Fruit fly (Drosophila melanogaster) whole organism, embryonic: ENCODE data around the gene pkaap.

ENCODE experiments used
- Ada2b ChIP-seq: fragments of 200-800 bp; sonication (Bioruptor generic); IDR thresholded peaks from 2 replicates; pipeline ENCODE4 v1.3.6; 2022; ENCODE audit warnings: missing biosample characterization, missing genetic modification characterization
- B-H2 ChIP-seq: fragments of 200-800 bp; sonication (Bioruptor generic); optimal IDR thresholded peaks from 2 replicates; lab custom pipeline; 2018; ENCODE audit warnings: missing biosample characterization, mild to moderate bottlenecking, missing genetic modification characterization
- BEAF-32 ChIP-seq: fragments of 200-800 bp; sonication (Bioruptor generic); optimal IDR thresholded peaks from 3 replicates; lab custom pipeline; 2017; ENCODE audit warnings: missing biosample characterization, missing genetic modification characterization, mild to moderate bottlenecking, moderate library complexity, missing genetic modification reagents
- BtbVII ChIP-seq: fragments of 200-800 bp; sonication (Bioruptor generic); optimal IDR thresholded peaks from 3 replicates; lab custom pipeline; 2017; ENCODE audit warnings: missing biosample characterization, mild to moderate bottlenecking, missing genetic modification characterization
- CG10147 ChIP-seq: fragments of 200-800 bp; sonication (Bioruptor generic); optimal IDR thresholded peaks from 2 replicates; lab custom pipeline; 2019; ENCODE audit warnings: missing biosample characterization, mild to moderate bottlenecking, missing genetic modification characterization, moderate library complexity
- CG10321 ChIP-seq: fragments of 200-800 bp; sonication (Bioruptor generic); IDR thresholded peaks from 2 replicates; pipeline ENCODE4 v1.3.6; 2022; ENCODE audit warnings: missing biosample characterization, missing genetic modification characterization
- CG11085 ChIP-seq: fragments of 200-800 bp; sonication (Bioruptor generic); IDR thresholded peaks from 2 replicates; pipeline ENCODE4 v1.3.6; 2022; ENCODE audit warnings: missing biosample characterization, missing genetic modification characterization
- CG12071 ChIP-seq: fragments of 200-800 bp; sonication (Bioruptor generic); optimal IDR thresholded peaks from 3 replicates; lab custom pipeline; 2018; ENCODE audit warnings: missing biosample characterization, mild to moderate bottlenecking, missing genetic modification characterization
- CG17912 ChIP-seq: fragments of 200-800 bp; sonication (Bioruptor generic); optimal IDR thresholded peaks from 2 replicates; lab custom pipeline; 2018; ENCODE audit warnings: missing biosample characterization, mild to moderate bottlenecking, missing genetic modification characterization
- CG2199 ChIP-seq: fragments of 200-800 bp; sonication (Bioruptor generic); IDR thresholded peaks from 3 replicates; pipeline ENCODE4 v1.3.6; 2022; ENCODE audit warnings: missing biosample characterization, missing genetic modification characterization
- CG31365 ChIP-seq: fragments of 200-800 bp; sonication (Bioruptor generic); optimal IDR thresholded peaks from 2 replicates; lab custom pipeline; 2018; ENCODE audit warnings: missing biosample characterization, mild to moderate bottlenecking, missing genetic modification characterization
- CG31388 ChIP-seq: fragments of 200-800 bp; sonication (Bioruptor generic); optimal IDR thresholded peaks from 2 replicates; lab custom pipeline; 2016; ENCODE audit warnings: missing biosample characterization, missing genetic modification characterization
- CG31441 ChIP-seq: fragments of 200-800 bp; sonication (Bioruptor generic); IDR thresholded peaks from 2 replicates; pipeline ENCODE4 v1.3.6; 2022; ENCODE audit warnings: missing biosample characterization, missing genetic modification characterization
- CG4360 ChIP-seq: fragments of 200-800 bp; sonication (Bioruptor generic); IDR thresholded peaks from 2 replicates; pipeline ENCODE4 v1.3.6; 2022; ENCODE audit warnings: missing biosample characterization, missing genetic modification characterization
- CG4424 ChIP-seq: fragments of 200-800 bp; sonication (Bioruptor generic); optimal IDR thresholded peaks from 3 replicates; lab custom pipeline; 2016; ENCODE audit warnings: missing biosample characterization, missing genetic modification characterization
- CG6272 ChIP-seq: fragments of 200-800 bp; sonication (Bioruptor generic); IDR thresholded peaks from 2 replicates; pipeline ENCODE4 v1.3.6; 2022; ENCODE audit warnings: missing biosample characterization, missing genetic modification characterization
- CG6765 ChIP-seq: fragments of 200-800 bp; sonication (Bioruptor generic); optimal IDR thresholded peaks from 3 replicates; lab custom pipeline; 2017; ENCODE audit warnings: missing biosample characterization, mild to moderate bottlenecking, missing genetic modification characterization
- CG7839 ChIP-seq: fragments of 200-800 bp; sonication (Bioruptor generic); optimal IDR thresholded peaks from 3 replicates; lab custom pipeline; 2018; ENCODE audit warnings: missing biosample characterization, mild to moderate bottlenecking, missing genetic modification characterization, moderate library complexity
- CG9876 ChIP-seq: fragments of 200-800 bp; sonication (Bioruptor generic); optimal IDR thresholded peaks from 2 replicates; lab custom pipeline; 2016; ENCODE audit warnings: missing biosample characterization, missing genetic modification characterization
- Dip3 ChIP-seq: fragments of 200-800 bp; sonication (Bioruptor generic); optimal IDR thresholded peaks from 3 replicates; lab custom pipeline; 2016; ENCODE audit warnings: missing biosample characterization, missing genetic modification characterization
- Dll ChIP-seq: fragments of 200-800 bp; sonication (Bioruptor generic); IDR thresholded peaks from 4 replicates; pipeline ENCODE4 v1.3.6; 2022; ENCODE audit warnings: missing biosample characterization, missing genetic modification characterization; ENCODE audit not compliant: partially characterized antibody
- E2f2 ChIP-seq: fragments of 200-800 bp; sonication (Bioruptor generic); IDR thresholded peaks from 2 replicates; pipeline ENCODE4 v1.3.6; 2022; ENCODE audit warnings: missing biosample characterization, missing genetic modification characterization
- Ets97D ChIP-seq: fragments of 200-800 bp; sonication (Bioruptor generic); optimal IDR thresholded peaks from 3 replicates; lab custom pipeline; 2016; ENCODE audit warnings: missing biosample characterization, missing genetic modification characterization
- Hr78 ChIP-seq, 2 experiments: fragments of 200-800 bp in 1 of 2; fragments of >200 bp in 1 of 2; sonication (Bioruptor generic) in 1 of 2; optimal IDR thresholded peaks; 2 replicates each; lab custom pipeline; 2017 to 2019; ENCODE audit warnings: missing biosample characterization in 2 of 2, missing genetic modification characterization in 2 of 2, mild to moderate bottlenecking in 1 of 2, moderate library complexity in 1 of 2
- Opbp ChIP-seq: fragments of 200-800 bp; sonication (Bioruptor generic); IDR thresholded peaks from 3 replicates; pipeline ENCODE4 v1.3.6; 2022; ENCODE audit warnings: missing biosample characterization, missing genetic modification characterization; ENCODE audit not compliant: partially characterized antibody
- Side ChIP-seq: fragments of 200-800 bp; sonication (Bioruptor generic); optimal IDR thresholded peaks from 2 replicates; lab custom pipeline; 2016; ENCODE audit warnings: missing biosample characterization, missing genetic modification characterization
- Sry-δ ChIP-seq: fragments of 200-800 bp; sonication (Bioruptor generic); optimal IDR thresholded peaks from 2 replicates; lab custom pipeline; 2016; ENCODE audit warnings: missing biosample characterization, missing genetic modification characterization
- Stat92E ChIP-seq, 3 experiments: fragments of >200 bp in 2 of 3; fragments of 200-800 bp in 1 of 3; sonication (Bioruptor generic) in 1 of 3; optimal IDR thresholded peaks; 2 replicates each; lab custom pipeline; 2017 to 2019; ENCODE audit warnings: missing biosample characterization in 3 of 3, missing genetic modification characterization in 3 of 3, mild to moderate bottlenecking in 1 of 3, moderate library complexity in 1 of 3
- Trl ChIP-seq, 3 experiments: fragments of >200 bp in 2 of 3; fragments of 200-800 bp in 1 of 3; sonication (Bioruptor generic) in 1 of 3; optimal IDR thresholded peaks; 2 replicates in 1 of 3; 3 replicates in 2 of 3; lab custom pipeline; 2016 to 2017; ENCODE audit warnings: missing biosample characterization in 1 of 3, missing genetic modification characterization in 1 of 3
- amos ChIP-seq: fragments of 200-800 bp; sonication (Bioruptor generic); IDR thresholded peaks from 2 replicates; pipeline ENCODE4 v1.3.6; 2022; ENCODE audit warnings: missing biosample characterization, missing genetic modification characterization; ENCODE audit not compliant: partially characterized antibody
- aop ChIP-seq: fragments of 200-800 bp; sonication (Bioruptor generic); IDR thresholded peaks from 2 replicates; pipeline ENCODE4 v1.3.6; 2022; ENCODE audit warnings: missing biosample characterization, missing genetic modification characterization
- ash1 ChIP-seq: fragments of 200-800 bp; sonication (Bioruptor generic); optimal IDR thresholded peaks from 2 replicates; lab custom pipeline; 2018; ENCODE audit warnings: missing biosample characterization, mild to moderate bottlenecking, missing genetic modification characterization
- ato ChIP-seq: fragments of 200-800 bp; sonication (Bioruptor generic); IDR thresholded peaks from 2 replicates; pipeline ENCODE4 v1.3.6; 2022; ENCODE audit warnings: missing biosample characterization, missing genetic modification characterization; ENCODE audit not compliant: partially characterized antibody
- br ChIP-seq: fragments of >200 bp; optimal IDR thresholded peaks from 2 replicates; lab custom pipeline; 2017
- chinmo ChIP-seq: fragments of 200-800 bp; sonication (Bioruptor generic); IDR thresholded peaks from 4 replicates; pipeline ENCODE4 v1.3.6; 2022; ENCODE audit warnings: missing biosample characterization, missing genetic modification characterization; ENCODE audit not compliant: partially characterized antibody
- crol ChIP-seq: fragments of 200-800 bp; sonication (Bioruptor generic); IDR thresholded peaks from 2 replicates; pipeline ENCODE4 v1.3.6; 2022; ENCODE audit warnings: missing biosample characterization, missing genetic modification characterization
- dmrt99B ChIP-seq: fragments of 200-800 bp; sonication (Bioruptor generic); optimal IDR thresholded peaks from 2 replicates; lab custom pipeline; 2018; ENCODE audit warnings: missing biosample characterization, mild to moderate bottlenecking, missing genetic modification characterization, moderate library complexity
- emc ChIP-seq: fragments of 200-800 bp; sonication (Bioruptor generic); optimal IDR thresholded peaks from 2 replicates; lab custom pipeline; 2016; ENCODE audit warnings: missing biosample characterization, missing genetic modification characterization
- fd102C ChIP-seq: fragments of 200-800 bp; sonication (Bioruptor generic); optimal IDR thresholded peaks from 2 replicates; lab custom pipeline; 2018; ENCODE audit warnings: missing biosample characterization, mild to moderate bottlenecking, missing genetic modification characterization, moderate library complexity
- fru ChIP-seq: fragments of >200 bp; optimal IDR thresholded peaks from 2 replicates; lab custom pipeline; 2017
- fu2 ChIP-seq: fragments of 200-800 bp; sonication (Bioruptor generic); optimal IDR thresholded peaks from 2 replicates; lab custom pipeline; 2016; ENCODE audit warnings: missing biosample characterization, missing genetic modification characterization
- grau ChIP-seq: fragments of 200-800 bp; optimal IDR thresholded peaks from 3 replicates; lab custom pipeline; 2019; ENCODE audit warnings: missing biosample characterization, mild to moderate bottlenecking, missing genetic modification characterization, moderate library complexity
- inv ChIP-seq: fragments of 200-800 bp; sonication (Bioruptor generic); IDR thresholded peaks from 2 replicates; pipeline ENCODE4 v1.3.6; 2022; ENCODE audit warnings: missing biosample characterization, missing genetic modification characterization; ENCODE audit not compliant: partially characterized antibody
- sisA ChIP-seq: fragments of 200-800 bp; sonication (Bioruptor generic); IDR thresholded peaks from 2 replicates; pipeline ENCODE4 v1.3.6; 2022; ENCODE audit warnings: missing biosample characterization, missing genetic modification characterization
- slp2 ChIP-seq: fragments of 200-800 bp; sonication (Bioruptor generic); optimal IDR thresholded peaks from 2 replicates; lab custom pipeline; 2016; ENCODE audit warnings: missing biosample characterization, missing genetic modification characterization
- trh ChIP-seq: fragments of 200-800 bp; sonication (Bioruptor generic); optimal IDR thresholded peaks from 2 replicates; lab custom pipeline; 2016; ENCODE audit warnings: missing biosample characterization, missing genetic modification characterization
- unpg ChIP-seq: fragments of 200-800 bp; sonication (Bioruptor generic); optimal IDR thresholded peaks from 3 replicates; lab custom pipeline; 2018; ENCODE audit warnings: missing biosample characterization, mild to moderate bottlenecking, missing genetic modification characterization, moderate library complexity
- vnd ChIP-seq: fragments of 200-800 bp; sonication (Bioruptor generic); IDR thresholded peaks from 3 replicates; pipeline ENCODE4 v1.3.6; 2022; ENCODE audit warnings: missing biosample characterization, missing genetic modification characterization; ENCODE audit not compliant: partially characterized antibody

pkaap gene

dm6 chr2L:16325515-16326257, 37.6 kb downstream of the pkaap start, which contains the start of gene cact (continued):
- TF ChIP-seq ash1 (GFP tag; lab: Kevin White, UChicago) (no peak), inv (GFP tag; lab: Robert Waterston, UW) (no peak), B-H2 (GFP tag; lab: Kevin White, UChicago) (peak; percentile 89), br (lab: Kevin White, UChicago) (no peak), CG17912 (GFP tag; lab: Kevin White, UChicago) (peak; percentile 66), fu2 (peak; percentile 94), ato (GFP tag; lab: Robert Waterston, UW) (no peak), BtbVII (GFP tag; lab: Kevin White, UChicago) (peak; percentile 88), vnd (GFP tag; lab: Robert Waterston, UW) (peak; percentile 51; the same call in 2 of the 3 replicates), Ets97D (GFP tag; lab: Kevin White, UChicago) (peak; percentile 91), CG10147 (GFP tag; lab: Kevin White, UChicago) (peak; percentile 92), CG10321 (GFP tag; lab: Robert Waterston, UW) (0 out of 2 replicates have a peak, but pooled peaks have one; percentile 12), fru (lab: Kevin White, UChicago) (no peak), unpg (GFP tag; lab: Kevin White, UChicago) (peak; percentile 95), amos (0 out of 2 replicates have a peak, but pooled peaks have one; percentile 30), dmrt99B (tag; lab: Kevin White, UChicago) (peak; percentile 87), fd102C (peak; percentile 49), CG9876 (GFP tag; lab: Kevin White, UChicago) (peak; percentile 89), crol (GFP tag; lab: Robert Waterston, UW) (no peak; the same call in none of the 2 replicates), Dll (GFP tag; lab: Robert Waterston, UW) (peak; percentile 66), Ada2b (peak; percentile 87), Stat92E (GFP tag; optimal IDR thresholded peaks at IDR 0.05; lab: Kevin White, UChicago) (peak in 1 of 3 experiments; percentile 75), aop (GFP tag; lab: Robert Waterston, UW) (no peak), grau (peak; percentile 93), BEAF-32 (GFP tag; lab: Kevin White, UChicago) (peak; percentile 70), CG31365 (tag; lab: Kevin White, UChicago) (peak; percentile 16), CG12071 (GFP tag; lab: Kevin White, UChicago) (peak; percentile 68), CG4424 (GFP tag; lab: Kevin White, UChicago) (peak; percentile 92), CG31441 (GFP tag; lab: Robert Waterston, UW) (peak; percentile 87), Side (GFP tag; lab: Kevin White, UChicago) (peak; percentile 95), trh (GFP tag; lab: Kevin White, UChicago) (peak; percentile 86), CG6765 (GFP tag; lab: Kevin White, UChicago) (peak; percentile 63), Trl (optimal IDR thresholded peaks at IDR 0.05; lab: Kevin White, UChicago) (peak; percentile 79 to 84), Trl (GFP tag; optimal IDR thresholded peaks at IDR 0.05; lab: Kevin White, UChicago) (peak; percentile 97), Hr78 (GFP tag; optimal IDR thresholded peaks at IDR 0.05; lab: Kevin White, UChicago) (peak in 1 of 2 experiments; percentile 59), Opbp (no peak), CG31388 (peak; percentile 77), CG7839 (tag; lab: Kevin White, UChicago) (peak; percentile 92), E2f2 (GFP tag; lab: Robert Waterston, UW) (peak; percentile 79), slp2 (GFP tag; lab: Kevin White, UChicago) (peak; percentile 93), Sry-δ (GFP tag; lab: Kevin White, UChicago) (peak; percentile 80), emc (GFP tag; lab: Kevin White, UChicago) (peak; percentile 87), CG6272 (GFP tag; lab: Robert Waterston, UW) (peak; percentile 88), CG2199 (peak; percentile 87), sisA (GFP tag; lab: Robert Waterston, UW) (peak; percentile 88), CG11085 (peak; percentile 71), chinmo (GFP tag; lab: Robert Waterston, UW) (peak; percentile 92; the same call in 3 of the 4 replicates), Dip3 (GFP tag; lab: Kevin White, UChicago) (peak; percentile 94), CG4360 (GFP tag; lab: Robert Waterston, UW) (peak; percentile 90)
